Worm (Caenorhabditis elegans): ENCODE measurements around the gene Y17G7B.20.

- no peak for TF ChIP-seq ZK546.5 (tag; optimal IDR thresholded peaks at IDR 0.05)
- no peak for TF ChIP-seq mml-1 (tag; optimal IDR thresholded peaks at IDR 0.05)
- no peak for TF ChIP-seq nhr-23 (tag; optimal IDR thresholded peaks at IDR 0.05)
- TF ChIP-seq elt-1 (tag; optimal IDR thresholded peaks at IDR 0.05) = no peak
- no peak for TF ChIP-seq unc-62 (GFP tag; optimal IDR thresholded peaks at IDR 0.05)
- no peak for TF ChIP-seq nhr-12 (tag; optimal IDR thresholded peaks at IDR 0.05)
- TF ChIP-seq pha-4 (tag; optimal IDR thresholded peaks at IDR 0.05) = no peak
Measured at ce11 chrII:11936393-11936792, 43.3 kb downstream of the Y17G7B.20 start.
